Worm (Caenorhabditis elegans) whole organism, L1 larva: Measurements from ENCODE around the gene T21B4.15.

Source experiments
- C04F5.9 ChIP-seq: sonication (generic microtip); optimal IDR thresholded peaks from 2 replicates; lab custom pipeline; 2016; ENCODE audit warnings: missing genetic modification characterization, missing compliant biosample characterization
- C16A3.4 ChIP-seq: fragments of 150-350 bp; optimal IDR thresholded peaks from 2 replicates; lab custom pipeline; 2014; ENCODE audit warnings: missing biosample characterization, missing genetic modification characterization
- F16B12.6 ChIP-seq: fragments of 150-350 bp; optimal IDR thresholded peaks from 2 replicates; lab custom pipeline; 2014; ENCODE audit warnings: missing biosample characterization, missing genetic modification characterization
- aha-1 ChIP-seq: fragments of 150-350 bp; optimal IDR thresholded peaks from 2 replicates; lab custom pipeline; 2014; ENCODE audit warnings: missing biosample characterization, missing genetic modification characterization
- alr-1 ChIP-seq: fragments of 200-800 bp; sonication (Bioruptor generic); optimal IDR thresholded peaks from 2 replicates; lab custom pipeline; 2018; ENCODE audit warnings: borderline replicate concordance, mild to moderate bottlenecking, missing genetic modification characterization, missing compliant biosample characterization
- ama-1 ChIP-seq: fragments of 150-350 bp; optimal IDR thresholded peaks from 2 replicates; lab custom pipeline; 2014
- blmp-1 ChIP-seq: fragments of 150-350 bp; optimal IDR thresholded peaks from 2 replicates; lab custom pipeline; 2014; ENCODE audit warnings: missing biosample characterization, missing genetic modification characterization
- ceh-82 ChIP-seq, 3 experiments: fragments of 150-350 bp in 1 of 3; sonication (generic microtip) in 2 of 3; optimal IDR thresholded peaks; 2 replicates each; lab custom pipeline; 2014 to 2017; ENCODE audit warnings: missing biosample characterization in 3 of 3, missing genetic modification characterization in 3 of 3
- ceh-88 ChIP-seq: fragments of 200-800 bp; sonication (Bioruptor generic); IDR thresholded peaks from 2 replicates; pipeline ENCODE4 v1.3.6; 2022; ENCODE audit warnings: missing genetic modification characterization, missing compliant biosample characterization
- ceh-90 ChIP-seq: sonication (generic microtip); optimal IDR thresholded peaks from 2 replicates; lab custom pipeline; 2016; ENCODE audit warnings: missing genetic modification characterization, missing compliant biosample characterization
- ces-1 ChIP-seq: fragments of 150-350 bp; optimal IDR thresholded peaks from 2 replicates; lab custom pipeline; 2014; ENCODE audit warnings: missing biosample characterization, missing genetic modification reagents, missing genetic modification characterization
- dpl-1 ChIP-seq, 3 experiments: fragments of 150-350 bp in 2 of 3; sonication (generic microtip) in 1 of 3; optimal IDR thresholded peaks; 2 replicates each; lab custom pipeline; 2014 to 2017; ENCODE audit warnings: missing biosample characterization in 3 of 3, missing genetic modification characterization in 3 of 3, missing genetic modification reagents in 3 of 3
- dsc-1 ChIP-seq: sonication (generic microtip); optimal IDR thresholded peaks from 2 replicates; lab custom pipeline; 2016; ENCODE audit warnings: mild to moderate bottlenecking, missing genetic modification characterization, missing compliant biosample characterization
- efl-1 ChIP-seq, 4 experiments: fragments of 150-350 bp; optimal IDR thresholded peaks in 3 of 4; peaks in 1 of 4; 1 replicate in 1 of 4; 2 replicates in 3 of 4; lab custom pipeline; 2014; ENCODE audit warnings: missing biosample characterization in 2 of 4, missing genetic modification characterization in 2 of 4, missing genetic modification reagents in 2 of 4
- efl-3 ChIP-seq: fragments of 200-800 bp; sonication (Bioruptor generic); optimal IDR thresholded peaks from 2 replicates; lab custom pipeline; 2018; ENCODE audit warnings: mild to moderate bottlenecking, missing genetic modification characterization, missing compliant biosample characterization
- egl-27 ChIP-seq, 2 experiments: fragments of 150-350 bp in 1 of 2; sonication (generic microtip); optimal IDR thresholded peaks; 3 replicates each; lab custom pipeline; 2017 to 2018; ENCODE audit warnings: missing biosample characterization in 2 of 2, missing genetic modification characterization in 2 of 2, missing genetic modification reagents in 2 of 2
- elt-2 ChIP-seq: sonication (generic microtip); optimal IDR thresholded peaks from 2 replicates; lab custom pipeline; 2016; ENCODE audit warnings: missing genetic modification characterization, mild to moderate bottlenecking, inconsistent platforms, missing compliant biosample characterization, missing genetic modification reagents
- elt-3 ChIP-seq, 6 experiments: fragments of 150-350 bp in 1 of 6; sonication (generic microtip); optimal IDR thresholded peaks; 2 replicates each; lab custom pipeline; 2017 to 2018; ENCODE audit warnings: missing biosample characterization in 6 of 6, missing genetic modification characterization in 6 of 6, inconsistent platforms in 1 of 6
- ets-5 ChIP-seq: fragments of 200-800 bp; sonication (Bioruptor generic); IDR thresholded peaks from 2 replicates; pipeline ENCODE4 v1.3.6; 2022; ENCODE audit warnings: missing genetic modification characterization, missing compliant biosample characterization
- fkh-10 ChIP-seq: sonication (generic microtip); optimal IDR thresholded peaks from 2 replicates; lab custom pipeline; 2017; ENCODE audit warnings: missing biosample characterization, missing genetic modification reagents, missing genetic modification characterization
- fos-1 ChIP-seq: fragments of 150-350 bp; optimal IDR thresholded peaks from 2 replicates; lab custom pipeline; 2014; ENCODE audit warnings: missing biosample characterization, missing genetic modification characterization
- hlh-17 ChIP-seq: fragments of 200-800 bp; sonication (Bioruptor generic); optimal IDR thresholded peaks from 2 replicates; lab custom pipeline; 2018; ENCODE audit warnings: missing genetic modification characterization, mild to moderate bottlenecking, missing compliant biosample characterization, moderate library complexity, borderline replicate concordance
- irx-1 ChIP-seq: sonication (generic microtip); optimal IDR thresholded peaks from 2 replicates; lab custom pipeline; 2016; ENCODE audit warnings: missing genetic modification characterization, missing compliant biosample characterization
- jun-1 ChIP-seq: fragments of 150-350 bp; optimal IDR thresholded peaks from 2 replicates; lab custom pipeline; 2014; ENCODE audit warnings: missing biosample characterization, missing genetic modification reagents, missing genetic modification characterization
- lin-13 ChIP-seq: fragments of 150-350 bp; optimal IDR thresholded peaks from 2 replicates; lab custom pipeline; 2014; ENCODE audit warnings: missing biosample characterization, missing genetic modification reagents, missing genetic modification characterization
- lin-14 ChIP-seq: fragments of 200-800 bp; sonication (Bioruptor generic); optimal IDR thresholded peaks from 2 replicates; lab custom pipeline; 2018; ENCODE audit warnings: mild to moderate bottlenecking, missing genetic modification characterization, moderate library complexity, missing compliant biosample characterization
- lin-15B ChIP-seq: fragments of 150-350 bp; sonication (generic microtip); optimal IDR thresholded peaks from 3 replicates; lab custom pipeline; 2014; ENCODE audit warnings: missing biosample characterization, missing genetic modification characterization
- lin-35 ChIP-seq, 2 experiments: fragments of 150-350 bp; optimal IDR thresholded peaks; 2 replicates each; lab custom pipeline; 2014; ENCODE audit warnings: missing biosample characterization in 2 of 2, missing genetic modification characterization in 2 of 2, missing genetic modification reagents in 2 of 2
- lin-39 ChIP-seq: fragments of 150-350 bp; optimal IDR thresholded peaks from 2 replicates; lab custom pipeline; 2014; ENCODE audit warnings: missing biosample characterization, missing genetic modification reagents, missing genetic modification characterization
- lsy-2 ChIP-seq, 2 experiments: fragments of 150-350 bp; optimal IDR thresholded peaks; 2 replicates each; lab custom pipeline; 2014; ENCODE audit warnings: missing biosample characterization in 2 of 2, missing genetic modification characterization in 2 of 2
- mab-9 ChIP-seq: fragments of 200-800 bp; sonication (Bioruptor generic); IDR thresholded peaks from 2 replicates; pipeline ENCODE4 v1.3.6; 2022; ENCODE audit warnings: missing genetic modification reagents, missing genetic modification characterization, missing compliant biosample characterization
- mef-2 ChIP-seq: fragments of 150-350 bp; optimal IDR thresholded peaks from 2 replicates; lab custom pipeline; 2014; ENCODE audit warnings: missing biosample characterization, missing genetic modification characterization
- nhr-11 ChIP-seq: fragments of 150-350 bp; optimal IDR thresholded peaks from 2 replicates; lab custom pipeline; 2014; ENCODE audit warnings: missing biosample characterization, missing genetic modification characterization
- nhr-12 ChIP-seq: sonication (generic microtip); optimal IDR thresholded peaks from 2 replicates; lab custom pipeline; 2017; ENCODE audit warnings: missing biosample characterization, missing genetic modification characterization
- nhr-237 ChIP-seq: fragments of 150-350 bp; optimal IDR thresholded peaks from 2 replicates; lab custom pipeline; 2014; ENCODE audit warnings: missing biosample characterization, missing genetic modification characterization
- nhr-28 ChIP-seq: fragments of 150-350 bp; optimal IDR thresholded peaks from 2 replicates; lab custom pipeline; 2014; ENCODE audit warnings: missing biosample characterization, missing genetic modification characterization
- nhr-76 ChIP-seq: sonication (generic microtip); optimal IDR thresholded peaks from 2 replicates; lab custom pipeline; 2017; ENCODE audit warnings: missing biosample characterization, missing genetic modification characterization
- nhr-77 ChIP-seq: fragments of 150-350 bp; optimal IDR thresholded peaks from 2 replicates; lab custom pipeline; 2014; ENCODE audit warnings: missing biosample characterization, missing genetic modification characterization
- nhr-85 ChIP-seq: sonication (generic microtip); peaks from one replicate; lab custom pipeline; 2016; ENCODE audit warnings: missing genetic modification characterization, inconsistent platforms, missing compliant biosample characterization
- nhr-90 ChIP-seq: sonication (generic microtip); optimal IDR thresholded peaks from 2 replicates; lab custom pipeline; 2016; ENCODE audit warnings: mild to moderate bottlenecking, missing genetic modification characterization, missing compliant biosample characterization; ENCODE audit not compliant: poor library complexity
- pax-3 ChIP-seq: fragments of 200-800 bp; sonication (Bioruptor generic); optimal IDR thresholded peaks from 2 replicates; lab custom pipeline; 2018; ENCODE audit warnings: mild to moderate bottlenecking, missing genetic modification characterization, moderate library complexity, missing compliant biosample characterization
- pqm-1 ChIP-seq: sonication (generic microtip); optimal IDR thresholded peaks from 3 replicates; lab custom pipeline; 2017; ENCODE audit warnings: missing biosample characterization, missing genetic modification characterization
- rnt-1 ChIP-seq: sonication (generic microtip); optimal IDR thresholded peaks from 2 replicates; lab custom pipeline; 2016; ENCODE audit warnings: mild to moderate bottlenecking, missing genetic modification characterization, moderate library complexity, missing compliant biosample characterization
- snpc-4 ChIP-seq: fragments of 150-350 bp; optimal IDR thresholded peaks from 2 replicates; lab custom pipeline; 2014; ENCODE audit warnings: missing biosample characterization, missing genetic modification characterization
- sox-4 ChIP-seq: sonication (generic microtip); optimal IDR thresholded peaks from 2 replicates; lab custom pipeline; 2016; ENCODE audit warnings: missing genetic modification characterization, missing compliant biosample characterization
- sup-37 ChIP-seq: fragments of 200-800 bp; sonication (Bioruptor generic); optimal IDR thresholded peaks from 2 replicates; lab custom pipeline; 2018; ENCODE audit warnings: mild to moderate bottlenecking, missing genetic modification characterization, missing compliant biosample characterization
- swsn-7 ChIP-seq: sonication (generic microtip); optimal IDR thresholded peaks from 2 replicates; lab custom pipeline; 2016; ENCODE audit warnings: missing genetic modification characterization, missing compliant biosample characterization
- unc-30 ChIP-seq: sonication (generic microtip); optimal IDR thresholded peaks from 2 replicates; lab custom pipeline; 2017; ENCODE audit warnings: missing biosample characterization, missing genetic modification characterization
- unc-86 ChIP-seq: sonication (generic microtip); optimal IDR thresholded peaks from 2 replicates; lab custom pipeline; 2016; ENCODE audit warnings: missing genetic modification characterization, missing compliant biosample characterization
- vab-15 ChIP-seq: sonication (generic microtip); optimal IDR thresholded peaks from 2 replicates; lab custom pipeline; 2017; ENCODE audit warnings: missing genotype, mild to moderate bottlenecking, missing genetic modification characterization, missing compliant biosample characterization
- xbp-1 ChIP-seq: sonication (generic microtip); optimal IDR thresholded peaks from 2 replicates; lab custom pipeline; 2016; ENCODE audit warnings: missing genetic modification characterization, missing compliant biosample characterization
- ztf-11 ChIP-seq, 2 experiments: sonication (generic microtip); optimal IDR thresholded peaks; 2 replicates each; lab custom pipeline; 2016 to 2017; ENCODE audit warnings: missing genetic modification characterization in 2 of 2, missing biosample characterization in 1 of 2, missing compliant biosample characterization in 1 of 2

Gene T21B4.15

DNA sequence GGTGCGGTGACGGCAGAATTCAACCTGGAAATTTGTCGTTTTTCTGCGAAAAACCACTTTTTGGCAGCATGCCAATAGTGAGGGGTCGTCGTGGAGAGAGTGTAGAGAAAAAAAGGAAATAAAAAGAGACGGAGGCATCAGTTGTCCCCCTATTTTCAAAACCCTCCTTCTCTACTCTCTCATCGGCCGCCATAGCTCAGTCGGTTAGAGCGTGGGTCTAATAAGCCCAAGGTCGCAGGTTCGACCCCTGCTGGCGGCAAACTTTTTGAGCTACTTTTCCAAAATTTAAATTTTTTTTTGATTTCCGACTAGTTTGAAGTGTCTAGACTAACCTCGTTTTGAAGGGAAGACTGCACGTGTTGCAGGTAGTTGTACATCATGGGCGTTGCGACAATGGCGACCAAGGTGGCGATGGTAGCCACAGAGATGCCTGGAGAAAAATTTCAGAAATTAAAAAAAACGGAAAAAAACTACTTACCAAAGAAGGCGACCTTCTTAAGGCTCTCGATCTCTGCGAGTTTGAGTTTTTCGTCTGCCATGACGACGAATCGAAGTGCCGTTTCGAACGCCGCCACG is 4.6 kb downstream of the T21B4.15 start, which contains the start of gene col-85:
TSS of gene col-85 (minus strand) at position 540 of the 576 bp plus-strand sequence.
- TF ChIP-seq ceh-82 (tag; optimal IDR thresholded peaks at IDR 0.05; lab: Kevin White, UChicago) (peak; percentile 27 to 79 (median 55)), alr-1 (no peak), sup-37 (GFP tag; lab: Kevin White, UChicago) (no peak), F16B12.6 (tag; lab: Kevin White, UChicago) (peak; percentile 19), nhr-28 (tag; lab: Kevin White, UChicago) (no peak), ceh-90 (tag; lab: Kevin White, UChicago) (no peak), lin-39 (no peak), sox-4 (tag; lab: Kevin White, UChicago) (no peak), lin-35 (GFP tag; optimal IDR thresholded peaks at IDR 0.05; lab: Kevin White, UChicago) (peak; percentile 71 to 77), ets-5 (no peak), aha-1 (no peak), elt-2 (peak; percentile 23), dsc-1 (tag; lab: Kevin White, UChicago) (peak; percentile 75), unc-86 (tag; lab: Kevin White, UChicago) (peak; percentile 49), hlh-17 (GFP tag; lab: Kevin White, UChicago) (no peak), lin-15B (peak; percentile 16), egl-27 (tag; optimal IDR thresholded peaks at IDR 0.05; lab: Kevin White, UChicago) (peak in 1 of 2 experiments; percentile 53), ceh-88 (no peak), nhr-90 (tag; lab: Kevin White, UChicago) (peak; percentile 70), dpl-1 (GFP tag; optimal IDR thresholded peaks at IDR 0.05; lab: Kevin White, UChicago) (peak; percentile 44 to 66 (median 54)), efl-1 (optimal IDR thresholded peaks at IDR 0.05; lab: Kevin White, UChicago) (peak; percentile 65 to 71), efl-1 (GFP tag; optimal IDR thresholded peaks at IDR 0.05 in 1 of 2; lab: Kevin White, UChicago) (peak; percentile 66 to 97), mab-9 (GFP tag; lab: Robert Waterston, UW) (0 out of 2 replicates have a peak, but pooled peaks have one; percentile 41), pax-3 (tag; lab: Kevin White, UChicago) (peak; percentile 47), irx-1 (tag; lab: Kevin White, UChicago) (peak; percentile 57), nhr-237 (tag; lab: Kevin White, UChicago) (no peak), lin-14 (GFP tag; lab: Kevin White, UChicago) (peak; percentile 74), nhr-76 (tag; lab: Kevin White, UChicago) (no peak), C16A3.4 (peak; percentile 65), ama-1 (lab: Kevin White, UChicago) (no peak), C04F5.9 (tag; lab: Kevin White, UChicago) (no peak), nhr-11 (tag; lab: Kevin White, UChicago) (no peak), unc-30 (tag; lab: Kevin White, UChicago) (no peak), pqm-1 (tag; lab: Kevin White, UChicago) (peak; percentile 11), nhr-12 (no peak), lsy-2 (tag; optimal IDR thresholded peaks at IDR 0.05; lab: Kevin White, UChicago) (peak; percentile 57 to 68), ces-1 (GFP tag; lab: Kevin White, UChicago) (no peak), snpc-4 (tag; lab: Kevin White, UChicago) (peak; percentile 90), fkh-10 (GFP tag; lab: Kevin White, UChicago) (peak; percentile 51), vab-15 (tag; lab: Kevin White, UChicago) (peak; percentile 63), nhr-77 (peak; percentile 70), blmp-1 (no peak), jun-1 (tag; lab: Kevin White, UChicago) (peak; percentile 37), mef-2 (peak; percentile 19), elt-3 (tag; optimal IDR thresholded peaks at IDR 0.05; lab: Kevin White, UChicago) (peak in 2 of 6 experiments; percentile 10 to 30), fos-1 (peak; percentile 69), nhr-85 (tag; lab: Kevin White, UChicago) (peak; percentile 72), ztf-11 (tag; optimal IDR thresholded peaks at IDR 0.05; lab: Kevin White, UChicago) (peak in 1 of 2 experiments; percentile 16), xbp-1 (tag; lab: Kevin White, UChicago) (peak; percentile 60), efl-3 (GFP tag; lab: Kevin White, UChicago) (no peak), lin-13 (GFP tag; lab: Kevin White, UChicago) (peak; percentile 54), rnt-1 (tag; lab: Kevin White, UChicago) (peak; percentile 68), swsn-7 (tag; lab: Kevin White, UChicago) (peak; percentile 73)
